Worm (Caenorhabditis elegans): ENCODE measurements around the gene snpc-3.4.

The snpc-3.4 gene

DNA sequence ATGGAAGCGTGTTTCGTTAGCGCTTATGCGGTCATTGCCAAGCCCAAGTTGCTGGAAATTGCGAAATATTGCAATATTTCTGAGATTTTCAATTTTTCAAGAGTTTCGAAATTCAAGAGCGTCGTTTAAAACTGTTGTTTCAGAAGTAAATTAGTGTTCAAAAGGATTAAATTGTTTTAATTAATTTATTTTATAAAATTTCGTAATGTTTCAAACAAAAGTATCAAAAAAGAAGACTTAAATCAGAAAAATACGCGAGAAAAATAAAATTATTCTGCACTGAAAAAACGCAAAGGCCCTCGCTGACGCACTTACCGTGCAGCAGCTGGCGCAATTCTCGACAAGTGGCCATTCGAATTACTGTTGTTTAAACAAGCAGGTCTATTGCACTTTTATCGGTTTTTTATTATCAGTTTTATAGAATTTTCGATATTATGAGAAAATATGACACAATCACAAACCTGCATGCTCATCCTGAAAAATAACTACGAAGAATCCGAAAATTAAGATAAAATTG is 15.7 kb upstream of the snpc-3.4 start, which contains the start of gene tif-1A (continued):
- TF ChIP-seq hmg-11 (tag; optimal IDR thresholded peaks at IDR 0.05) (peak; percentile 88), elt-3 (tag; optimal IDR thresholded peaks at IDR 0.05) (no peak), R02D3.7 (tag; optimal IDR thresholded peaks at IDR 0.05) (peak; percentile 68), nhr-23 (tag; optimal IDR thresholded peaks at IDR 0.05) (peak; percentile 84), elt-2 (tag; optimal IDR thresholded peaks at IDR 0.05) (peak; percentile 90), ama-1 (optimal IDR thresholded peaks at IDR 0.05) (peak; percentile 61), nfya-1 (tag; optimal IDR thresholded peaks at IDR 0.05; ENCODE audit: insufficient read depth) (peak; percentile 85), unc-62 (GFP tag; optimal IDR thresholded peaks at IDR 0.05) (no peak), ceh-28 (tag; optimal IDR thresholded peaks at IDR 0.05) (peak; percentile 45), nhr-11 (tag; optimal IDR thresholded peaks at IDR 0.05) (no peak), daf-12 (tag; optimal IDR thresholded peaks at IDR 0.05) (no peak), lin-39 (tag; optimal IDR thresholded peaks at IDR 0.05) (peak; percentile 68), snpc-4 (tag; optimal IDR thresholded peaks at IDR 0.05) (peak; percentile 82), nhr-76 (tag; optimal IDR thresholded peaks at IDR 0.05) (no peak), mml-1 (tag; optimal IDR thresholded peaks at IDR 0.05) (no peak), ceh-9 (tag; optimal IDR thresholded peaks at IDR 0.05) (no peak)

DNA sequence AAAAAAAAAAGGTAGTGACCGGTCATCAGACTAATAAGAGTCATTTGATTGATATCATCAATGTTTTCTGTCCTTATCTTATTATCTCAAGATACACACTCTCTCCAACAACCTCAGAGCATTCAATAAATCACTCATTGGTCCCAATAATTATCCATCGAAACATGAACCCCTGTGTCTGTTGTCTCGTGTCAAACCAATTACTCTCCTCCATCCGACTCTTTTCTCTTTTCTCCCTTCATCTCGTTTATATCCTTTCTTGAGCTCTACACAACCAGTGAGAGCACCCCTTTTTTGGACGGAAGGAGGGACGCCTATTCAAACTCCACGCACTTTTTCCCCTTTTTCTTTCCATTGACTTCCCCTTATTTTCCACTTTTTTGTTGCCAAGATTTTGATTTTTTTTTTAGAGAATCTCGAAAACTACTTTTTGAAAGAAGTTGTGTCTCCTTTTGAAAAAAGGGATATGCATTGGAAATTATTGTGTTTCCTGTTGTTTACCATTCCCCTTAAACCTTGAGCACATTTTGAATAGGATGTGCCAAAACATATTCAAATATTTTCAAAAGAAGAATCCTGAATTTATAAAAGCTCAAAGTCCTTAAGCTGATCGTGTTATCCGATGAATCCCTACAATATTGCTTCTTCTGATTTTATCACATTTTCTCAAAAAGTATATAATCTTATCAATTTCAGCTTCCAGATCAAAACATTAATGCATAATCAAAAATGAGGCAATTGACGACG is 14.2 kb upstream of the snpc-3.4 start, which contains the start of gene pxd-1:
TSS of gene pxd-1 (plus strand) at position 697 of the 747 bp plus-strand sequence.
- TF ChIP-seq unc-62 (GFP tag; optimal IDR thresholded peaks at IDR 0.05) (no peak), lin-39 (tag; optimal IDR thresholded peaks at IDR 0.05) (peak; percentile 24), fkh-10 (GFP tag; optimal IDR thresholded peaks at IDR 0.05) (peak; percentile 70), jun-1 (tag; optimal IDR thresholded peaks at IDR 0.05) (no peak), egl-5 (tag; optimal IDR thresholded peaks at IDR 0.05) (peak; percentile 19), zag-1 (tag; optimal IDR thresholded peaks at IDR 0.05) (no peak), nhr-67 (tag; optimal IDR thresholded peaks at IDR 0.05) (no peak), nfya-1 (tag; optimal IDR thresholded peaks at IDR 0.05; ENCODE audit: insufficient read depth) (peak; percentile 57), lsy-12 (tag; optimal IDR thresholded peaks at IDR 0.05) (no peak)

DNA sequence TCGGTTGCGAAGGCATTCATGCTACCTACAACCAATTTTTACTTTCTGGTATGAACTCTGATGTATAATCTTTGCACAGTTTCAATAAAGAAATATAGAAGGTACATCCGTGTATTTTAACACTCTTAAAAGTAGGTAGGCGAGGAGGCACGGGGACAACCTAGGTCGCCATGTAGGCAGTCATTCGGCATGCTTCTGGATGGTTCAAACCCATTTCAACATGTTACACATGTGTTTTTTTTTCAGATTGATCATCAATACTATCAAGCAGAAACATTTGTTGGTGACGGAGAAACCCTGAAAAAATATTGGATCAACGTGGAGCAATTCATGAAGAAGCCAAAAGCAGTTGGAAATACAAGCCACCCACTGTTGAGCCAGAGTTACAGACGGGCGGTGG is 12.8 kb upstream of the snpc-3.4 start:
- TF ChIP-seq pqm-1 (tag; optimal IDR thresholded peaks at IDR 0.05) (no peak), pha-4 (tag; optimal IDR thresholded peaks at IDR 0.05) (no peak), fkh-10 (GFP tag; optimal IDR thresholded peaks at IDR 0.05) (no peak)

DNA sequence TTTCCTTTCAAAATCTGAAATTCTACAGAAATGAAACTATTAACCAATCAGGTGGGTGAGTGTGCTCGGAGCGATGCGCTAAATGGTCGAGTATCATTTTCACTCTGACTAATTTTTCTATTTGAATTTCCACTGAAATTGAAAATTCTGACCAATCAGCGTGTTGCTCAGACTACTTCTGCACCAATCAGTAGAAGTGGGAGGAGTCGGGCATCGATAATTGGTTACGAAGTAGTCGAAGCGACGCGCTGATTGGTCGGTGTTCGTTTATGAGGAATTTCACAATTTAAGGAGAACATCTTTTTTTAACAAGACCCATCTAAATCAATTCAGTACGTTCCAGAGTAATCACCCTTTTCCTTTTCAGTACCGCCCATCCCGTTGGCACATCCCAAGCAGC is 10.7 kb upstream of the snpc-3.4 start:
- TF ChIP-seq nfya-1 (tag; optimal IDR thresholded peaks at IDR 0.05; ENCODE audit: insufficient read depth) = peak; percentile 86
- TF ChIP-seq hmg-11 (tag; optimal IDR thresholded peaks at IDR 0.05) = no peak

DNA sequence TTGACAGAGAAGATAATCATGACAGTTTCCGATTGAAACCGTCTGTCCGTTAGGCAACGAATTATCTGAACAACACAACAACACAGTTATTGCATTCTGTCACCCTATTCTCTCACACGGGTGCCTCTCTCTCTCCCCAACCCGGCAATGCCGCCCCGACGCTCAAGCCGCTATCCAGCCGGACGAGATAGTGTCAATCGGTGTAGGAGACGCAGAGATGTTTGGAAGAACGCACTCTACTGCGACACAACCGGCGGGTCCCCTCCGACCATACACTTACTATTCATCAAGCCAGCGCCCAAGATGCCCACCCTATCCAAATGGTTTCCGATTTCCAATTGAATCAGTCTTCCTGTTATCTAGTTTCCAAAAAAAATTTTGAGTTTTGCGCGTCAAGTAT is 9.7 kb upstream of the snpc-3.4 start:
- peak; percentile 22 for TF ChIP-seq nhr-25 (tag; optimal IDR thresholded peaks at IDR 0.05)
- peak; percentile 67 for TF ChIP-seq lin-39 (tag; optimal IDR thresholded peaks at IDR 0.05)
- no peak for TF ChIP-seq mdl-1 (tag; optimal IDR thresholded peaks at IDR 0.05)
- TF ChIP-seq ceh-16 (tag; optimal IDR thresholded peaks at IDR 0.05) = no peak
- no peak for TF ChIP-seq nhr-28 (tag; optimal IDR thresholded peaks at IDR 0.05)
- no peak for TF ChIP-seq ama-1 (optimal IDR thresholded peaks at IDR 0.05)
- no peak for TF ChIP-seq snpc-4 (tag; optimal IDR thresholded peaks at IDR 0.05)
- TF ChIP-seq nfya-1 (tag; optimal IDR thresholded peaks at IDR 0.05; ENCODE audit: insufficient read depth) = peak; percentile 17
- TF ChIP-seq tbx-2 (tag; optimal IDR thresholded peaks at IDR 0.05) = no peak
- no peak for TF ChIP-seq ceh-28 (tag; optimal IDR thresholded peaks at IDR 0.05)
- no peak for TF ChIP-seq nhr-77 (tag; optimal IDR thresholded peaks at IDR 0.05)
- TF ChIP-seq ceh-82 (tag; optimal IDR thresholded peaks at IDR 0.05) = no peak
- no peak for TF ChIP-seq nhr-67 (tag; optimal IDR thresholded peaks at IDR 0.05)
- TF ChIP-seq nhr-23 (tag; optimal IDR thresholded peaks at IDR 0.05) = no peak
- TF ChIP-seq jun-1 (tag; optimal IDR thresholded peaks at IDR 0.05) = no peak
- no peak for TF ChIP-seq lin-15B (tag; optimal IDR thresholded peaks at IDR 0.05)
- no peak for TF ChIP-seq ZK546.5 (tag; optimal IDR thresholded peaks at IDR 0.05)
- peak; percentile 64 for TF ChIP-seq hmg-11 (tag; optimal IDR thresholded peaks at IDR 0.05)
- no peak for TF ChIP-seq fkh-10 (GFP tag; optimal IDR thresholded peaks at IDR 0.05)
- no peak for TF ChIP-seq nhr-43 (tag; optimal IDR thresholded peaks at IDR 0.05; ENCODE audit: poor library complexity, severe bottlenecking)
- no peak for TF ChIP-seq elt-2 (tag; optimal IDR thresholded peaks at IDR 0.05)
- TF ChIP-seq fos-1 (tag; optimal IDR thresholded peaks at IDR 0.05) = no peak
